Fruit fly (Drosophila melanogaster) Kc167 (cell line): Measurements from ENCODE around the gene CG11381.

Source experiments
- Myc ChIP-seq: fragments of >200 bp; optimal IDR thresholded peaks from 2 replicates; lab custom pipeline; 2017; ENCODE audit warnings: missing external identifiers
- Sin3A ChIP-seq: fragments of >200 bp; optimal IDR thresholded peaks from 2 replicates; lab custom pipeline; 2018; ENCODE audit warnings: missing external identifiers
- h ChIP-seq: fragments of >200 bp; optimal IDR thresholded peaks from 3 replicates; lab custom pipeline; 2018; ENCODE audit warnings: missing external identifiers
- insv ChIP-seq: fragments of >200 bp; optimal IDR thresholded peaks from 3 replicates; lab custom pipeline; 2018; ENCODE audit warnings: missing external identifiers
- psq ChIP-seq: fragments of >200 bp; optimal IDR thresholded peaks from 2 replicates; lab custom pipeline; 2017; ENCODE audit warnings: missing external identifiers

DNA sequence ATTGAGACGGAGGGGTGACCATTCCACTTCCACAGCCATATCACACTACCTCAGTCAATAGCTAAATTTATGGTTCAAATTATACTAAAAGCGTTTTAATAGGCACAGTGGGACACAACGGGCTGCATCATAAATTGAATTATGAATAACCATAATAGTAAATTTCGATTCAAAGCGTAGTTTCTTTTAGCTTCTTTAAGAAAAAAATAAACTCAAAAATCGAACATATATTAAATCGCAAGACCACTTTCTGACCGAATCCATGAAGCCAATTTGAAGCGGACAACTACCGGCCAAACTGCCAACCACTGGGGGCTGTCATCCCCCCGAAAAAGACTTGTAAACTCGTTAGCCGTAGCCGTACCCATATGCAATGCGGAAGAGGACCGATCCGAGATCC, 22.7 kb upstream of the CG11381 start:
- TF ChIP-seq Sin3A (lab: Kevin White, UChicago) (no peak), Myc (lab: Kevin White, UChicago) (no peak), psq (lab: Kevin White, UChicago) (no peak), insv (lab: Kevin White, UChicago) (no peak), h (lab: Kevin White, UChicago) (no peak)
